Worm (Caenorhabditis elegans) whole organism, L4 larva: ENCODE measurements around the gene pqn-25.

Experiments used
- D1046.2 ChIP-seq: fragments of 200-800 bp; sonication (Bioruptor generic); IDR thresholded peaks from 2 replicates; pipeline ENCODE4 v1.3.6; 2022; ENCODE audit warnings: missing genetic modification characterization, missing compliant biosample characterization
- F10B5.3 ChIP-seq: sonication (generic microtip); optimal IDR thresholded peaks from 2 replicates; lab custom pipeline; 2016; ENCODE audit warnings: mild to moderate bottlenecking, missing genetic modification characterization, missing compliant biosample characterization
- F49E8.2 ChIP-seq: sonication (generic microtip); optimal IDR thresholded peaks from 2 replicates; lab custom pipeline; 2016; ENCODE audit warnings: missing compliant biosample characterization, mild to moderate bottlenecking, missing genetic modification characterization, borderline replicate concordance
- Y105C5A.15 ChIP-seq: fragments of 200-800 bp; sonication (Bioruptor generic); IDR thresholded peaks from 2 replicates; pipeline ENCODE4 v1.3.6; 2022; ENCODE audit warnings: missing genetic modification characterization, missing compliant biosample characterization
- Y48G9A.11 ChIP-seq: fragments of 200-800 bp; sonication (Bioruptor generic); IDR thresholded peaks from 2 replicates; pipeline ENCODE4 v1.3.6; 2022; ENCODE audit warnings: missing genetic modification reagents, missing genetic modification characterization, missing compliant biosample characterization
- Y75B8A.6 ChIP-seq: fragments of 200-800 bp; sonication (Bioruptor generic); IDR thresholded peaks from 2 replicates; pipeline ENCODE4 v1.3.6; 2022; ENCODE audit warnings: missing genetic modification reagents, missing genetic modification characterization, missing compliant biosample characterization
- aha-1 ChIP-seq: fragments of 150-350 bp; peaks from one replicate; lab custom pipeline; 2014; ENCODE audit warnings: missing biosample characterization, missing genetic modification characterization
- ceh-28 ChIP-seq: fragments of 150-350 bp; optimal IDR thresholded peaks from 2 replicates; lab custom pipeline; 2014; ENCODE audit warnings: missing biosample characterization, missing genetic modification reagents, missing genetic modification characterization
- ceh-82 ChIP-seq: sonication (generic microtip); optimal IDR thresholded peaks from 2 replicates; lab custom pipeline; 2017; ENCODE audit warnings: missing biosample characterization, missing genetic modification characterization
- daf-12 ChIP-seq: fragments of 150-350 bp; optimal IDR thresholded peaks from 2 replicates; lab custom pipeline; 2014; ENCODE audit warnings: missing biosample characterization, missing genetic modification reagents, missing genetic modification characterization
- dmd-6 ChIP-seq: fragments of 200-800 bp; sonication (Bioruptor generic); IDR thresholded peaks from 2 replicates; pipeline ENCODE4 v1.3.6; 2022; ENCODE audit warnings: missing genetic modification reagents, missing genetic modification characterization, missing compliant biosample characterization
- dmd-8 ChIP-seq: fragments of 200-800 bp; sonication (Bioruptor generic); IDR thresholded peaks from 2 replicates; pipeline ENCODE4 v1.3.6; 2022; ENCODE audit warnings: missing genetic modification characterization, missing compliant biosample characterization
- dpl-1 ChIP-seq: fragments of 150-350 bp; optimal IDR thresholded peaks from 2 replicates; lab custom pipeline; 2014; ENCODE audit warnings: missing biosample characterization, missing genetic modification reagents, missing genetic modification characterization
- dve-1 ChIP-seq: sonication (generic microtip); optimal IDR thresholded peaks from 2 replicates; lab custom pipeline; 2017; ENCODE audit warnings: antibody characterized with exemption, mild to moderate bottlenecking, missing genetic modification characterization, missing compliant biosample characterization; ENCODE audit not compliant: insufficient read depth
- egl-43 ChIP-seq: fragments of 200-800 bp; sonication (Bioruptor generic); IDR thresholded peaks from 2 replicates; pipeline ENCODE4 v1.3.6; 2022; ENCODE audit warnings: missing genetic modification reagents, missing genetic modification characterization, missing compliant biosample characterization
- fkh-10 ChIP-seq: fragments of 150-350 bp; optimal IDR thresholded peaks from 2 replicates; lab custom pipeline; 2014; ENCODE audit warnings: missing biosample characterization, missing genetic modification reagents, missing genetic modification characterization
- fos-1 ChIP-seq: fragments of 150-350 bp; optimal IDR thresholded peaks from 2 replicates; lab custom pipeline; 2014; ENCODE audit warnings: missing biosample characterization, missing genetic modification characterization
- hlh-11 ChIP-seq: fragments of 200-800 bp; sonication (Bioruptor generic); optimal IDR thresholded peaks from 2 replicates; lab custom pipeline; 2018; ENCODE audit warnings: mild to moderate bottlenecking, missing genetic modification characterization, missing compliant biosample characterization
- hlh-30 ChIP-seq: sonication (generic microtip); optimal IDR thresholded peaks from 2 replicates; lab custom pipeline; 2017; ENCODE audit warnings: antibody characterized with exemption, mild to moderate bottlenecking, missing genetic modification characterization, missing compliant biosample characterization; ENCODE audit not compliant: insufficient read depth
- hmg-1.1 ChIP-seq: fragments of 200-800 bp; sonication (Bioruptor generic); IDR thresholded peaks from 2 replicates; pipeline ENCODE4 v1.3.6; 2022; ENCODE audit warnings: missing genetic modification reagents, missing genetic modification characterization, missing compliant biosample characterization
- lin-15B ChIP-seq: fragments of 150-350 bp; sonication (generic microtip); optimal IDR thresholded peaks from 3 replicates; lab custom pipeline; 2014; ENCODE audit warnings: missing biosample characterization, missing genetic modification characterization
- lin-38 ChIP-seq: fragments of 200-800 bp; sonication (Bioruptor generic); IDR thresholded peaks from 2 replicates; pipeline ENCODE4 v1.3.6; 2022; ENCODE audit warnings: missing genetic modification reagents, missing genetic modification characterization, missing compliant biosample characterization
- madf-9 ChIP-seq: fragments of 200-800 bp; sonication (Bioruptor generic); conservative IDR thresholded peaks from 2 replicates; pipeline ENCODE4 v1.3.6; 2022; ENCODE audit warnings: missing genetic modification reagents, missing genetic modification characterization, missing compliant biosample characterization
- mdl-1 ChIP-seq, 2 experiments: fragments of 150-350 bp in 1 of 2; sonication (generic microtip) in 1 of 2; optimal IDR thresholded peaks; 2 replicates each; lab custom pipeline; 2014 to 2017; ENCODE audit warnings: missing biosample characterization in 2 of 2, missing genetic modification characterization in 2 of 2
- mdt-29 ChIP-seq: fragments of 200-800 bp; sonication (Bioruptor generic); IDR thresholded peaks from 2 replicates; pipeline ENCODE4 v1.3.6; 2022; ENCODE audit warnings: missing genetic modification reagents, missing genetic modification characterization, missing compliant biosample characterization
- mes-2 ChIP-seq: sonication (generic microtip); optimal IDR thresholded peaks from 2 replicates; lab custom pipeline; 2016; ENCODE audit warnings: missing genotype, mild to moderate bottlenecking, missing genetic modification characterization, missing compliant biosample characterization; ENCODE audit not compliant: poor library complexity, severe bottlenecking
- mxl-2 ChIP-seq: fragments of 200-800 bp; sonication (Bioruptor generic); conservative IDR thresholded peaks from 2 replicates; pipeline ENCODE4 v1.3.6; 2022; ENCODE audit warnings: missing genetic modification reagents, missing genetic modification characterization, missing compliant biosample characterization
- nhr-10 ChIP-seq: fragments of 150-350 bp; optimal IDR thresholded peaks from 2 replicates; lab custom pipeline; 2014; ENCODE audit warnings: missing biosample characterization, missing genetic modification characterization
- nhr-11 ChIP-seq: fragments of 150-350 bp; optimal IDR thresholded peaks from 2 replicates; lab custom pipeline; 2014; ENCODE audit warnings: missing biosample characterization, missing genetic modification characterization
- nhr-111 ChIP-seq: fragments of 200-800 bp; sonication (Bioruptor generic); optimal IDR thresholded peaks from 2 replicates; lab custom pipeline; 2018; ENCODE audit warnings: mild to moderate bottlenecking, missing genetic modification characterization, missing compliant biosample characterization
- nhr-237 ChIP-seq: sonication (generic microtip); optimal IDR thresholded peaks from 2 replicates; lab custom pipeline; 2017; ENCODE audit warnings: missing biosample characterization, missing genetic modification characterization
- nhr-41 ChIP-seq: fragments of 200-800 bp; sonication (Bioruptor generic); IDR thresholded peaks from 2 replicates; pipeline ENCODE4 v1.3.6; 2022; ENCODE audit warnings: missing genetic modification reagents, missing genetic modification characterization, missing compliant biosample characterization
- nhr-6 ChIP-seq: fragments of 150-350 bp; optimal IDR thresholded peaks from 2 replicates; lab custom pipeline; 2014; ENCODE audit warnings: missing biosample characterization, missing genetic modification characterization
- pha-4 ChIP-seq, 2 experiments: fragments of 150-350 bp in 1 of 2; fragments of 200-800 bp in 1 of 2; sonication (Bioruptor generic) in 1 of 2; IDR thresholded peaks in 1 of 2; optimal IDR thresholded peaks in 1 of 2; 2 replicates each; pipeline versions ENCODE4 v1.3.6 to Lab custom; 2014 to 2022; ENCODE audit warnings: missing genetic modification characterization in 2 of 2, missing genetic modification reagents in 2 of 2, missing biosample characterization in 1 of 2, missing compliant biosample characterization in 1 of 2
- php-3 ChIP-seq: fragments of 200-800 bp; sonication (Bioruptor generic); IDR thresholded peaks from 2 replicates; pipeline ENCODE4 v1.3.6; 2022; ENCODE audit warnings: missing genetic modification reagents, missing genetic modification characterization, missing compliant biosample characterization
- pqm-1 ChIP-seq: sonication (generic microtip); optimal IDR thresholded peaks from 2 replicates; lab custom pipeline; 2017; ENCODE audit warnings: missing biosample characterization, missing genetic modification characterization
- rbr-2 ChIP-seq: sonication (generic microtip); optimal IDR thresholded peaks from 2 replicates; lab custom pipeline; 2016; ENCODE audit warnings: missing genotype, missing genetic modification characterization, missing compliant biosample characterization
- sdz-12 ChIP-seq: fragments of 200-800 bp; sonication (Bioruptor generic); optimal IDR thresholded peaks from 2 replicates; lab custom pipeline; 2018; ENCODE audit warnings: mild to moderate bottlenecking, missing genetic modification characterization, missing compliant biosample characterization
- set-16 ChIP-seq: fragments of 200-800 bp; sonication (Bioruptor generic); IDR thresholded peaks from 2 replicates; pipeline ENCODE4 v1.3.6; 2022; ENCODE audit warnings: missing genetic modification reagents, missing genetic modification characterization, missing compliant biosample characterization
- skn-1 ChIP-seq: fragments of 150-350 bp; optimal IDR thresholded peaks from 2 replicates; lab custom pipeline; 2014; ENCODE audit warnings: missing biosample characterization, missing genetic modification characterization
- spr-3 ChIP-seq: fragments of 200-800 bp; sonication (Bioruptor generic); optimal IDR thresholded peaks from 2 replicates; lab custom pipeline; 2018; ENCODE audit warnings: mild to moderate bottlenecking, missing genetic modification characterization, missing compliant biosample characterization
- tag-97 ChIP-seq: fragments of 200-800 bp; sonication (Bioruptor generic); IDR thresholded peaks from 2 replicates; pipeline ENCODE4 v1.3.6; 2022; ENCODE audit warnings: missing genetic modification characterization, missing compliant biosample characterization
- unc-130 ChIP-seq: sonication (generic microtip); optimal IDR thresholded peaks from 2 replicates; lab custom pipeline; 2016; ENCODE audit warnings: missing genetic modification reagents, missing genetic modification characterization, missing compliant biosample characterization
- unc-62 ChIP-seq, 3 experiments: fragments of 150-350 bp in 1 of 3; sonication (generic microtip); optimal IDR thresholded peaks in 2 of 3; peaks in 1 of 3; 1 replicate in 1 of 3; 2 replicates in 2 of 3; lab custom pipeline; 2014 to 2017; ENCODE audit warnings: missing biosample characterization in 3 of 3, missing genetic modification characterization in 3 of 3, missing genetic modification reagents in 3 of 3, missing genotype in 1 of 3
- zag-1 ChIP-seq: fragments of 150-350 bp; optimal IDR thresholded peaks from 2 replicates; lab custom pipeline; 2014; ENCODE audit warnings: missing biosample characterization, missing genetic modification characterization

Gene pqn-25

ce11 chrIII:5504164-5504563, 8.2 kb downstream of the pqn-25 start (continued):
- TF ChIP-seq fos-1 (tag; lab: Kevin White, UChicago), result no peak
- no peak for TF ChIP-seq Y75B8A.6 (GFP tag; lab: Robert Waterston, UW)
- peak; percentile 52 for TF ChIP-seq hlh-30 (tag; lab: Kevin White, UChicago)
- TF ChIP-seq nhr-237, result no peak
- peak; percentile 30 for TF ChIP-seq fkh-10
- no peak for TF ChIP-seq sdz-12 (GFP tag; lab: Kevin White, UChicago)
- peak; percentile 36 for TF ChIP-seq rbr-2 (tag; lab: Kevin White, UChicago)
- TF ChIP-seq lin-15B, result no peak
- TF ChIP-seq zag-1 (tag; lab: Kevin White, UChicago), result no peak
- TF ChIP-seq ceh-28, result no peak
- no peak for TF ChIP-seq nhr-111 (GFP tag; lab: Kevin White, UChicago)
- TF ChIP-seq F10B5.3, result no peak
- TF ChIP-seq nhr-41 (GFP tag; lab: Robert Waterston, UW), result no peak
- TF ChIP-seq skn-1 (tag; lab: Kevin White, UChicago), result no peak
- no peak for TF ChIP-seq D1046.2 (GFP tag; lab: Robert Waterston, UW)

- TF ChIP-seq aha-1 (peak; percentile 68), lin-38 (GFP tag; lab: Robert Waterston, UW) (peak; percentile 25), mes-2 (tag; lab: Kevin White, UChicago) (peak; percentile 37), Y48G9A.11 (GFP tag; lab: Robert Waterston, UW) (peak; percentile 81), pha-4 (GFP tag; IDR thresholded peaks at IDR 0.05; lab: Robert Waterston, UW) (no peak), pha-4 (tag; optimal IDR thresholded peaks at IDR 0.05; lab: Kevin White, UChicago) (no peak), F49E8.2 (tag; lab: Kevin White, UChicago) (peak; percentile 30), daf-12 (tag; lab: Kevin White, UChicago) (no peak)
Measured at ce11 chrIII:5503669-5504068, 8.7 kb downstream of the pqn-25 start.

ce11 chrIII:5502915-5503575, 9.4 kb downstream of the pqn-25 start:
- TF ChIP-seq hlh-11 (tag; lab: Kevin White, UChicago), result peak; percentile 94
- TF ChIP-seq hlh-30 (tag; lab: Kevin White, UChicago), result peak; percentile 91
- no peak for TF ChIP-seq tag-97
- peak; percentile 74 for TF ChIP-seq pqm-1
- peak; percentile 46 for TF ChIP-seq nhr-11
- peak; percentile 65 for TF ChIP-seq nhr-10 (tag; lab: Kevin White, UChicago)
- peak; percentile 32 for TF ChIP-seq nhr-6 (tag; lab: Kevin White, UChicago)
- TF ChIP-seq dve-1 (tag; lab: Kevin White, UChicago), result peak; percentile 92
- TF ChIP-seq madf-9, result no peak
- no peak for TF ChIP-seq zag-1 (tag; lab: Kevin White, UChicago)
- no peak for TF ChIP-seq ceh-82
- TF ChIP-seq dpl-1, result peak; percentile 15
- TF ChIP-seq dmd-8, result no peak
- peak; percentile 43; the same call in 1 of the 2 replicates for TF ChIP-seq set-16 (GFP tag; lab: Robert Waterston, UW)
- TF ChIP-seq F49E8.2 (tag; lab: Kevin White, UChicago), result no peak
- peak; percentile 79 for TF ChIP-seq php-3 (GFP tag; lab: Robert Waterston, UW)
- no peak for TF ChIP-seq Y105C5A.15 (GFP tag; lab: Robert Waterston, UW)
- peak; percentile 66 for TF ChIP-seq mes-2 (tag; lab: Kevin White, UChicago)
- peak; percentile 76 for TF ChIP-seq dmd-6 (GFP tag; lab: Robert Waterston, UW)
- 0 out of 2 replicates have a peak, but pooled peaks have one; percentile 30 for TF ChIP-seq nhr-41 (GFP tag; lab: Robert Waterston, UW)
- TF ChIP-seq unc-62 (GFP tag; optimal IDR thresholded peaks at IDR 0.05 in 1 of 2; lab: Kevin White, UChicago), result peak; percentile 8 to 74
- no peak for TF ChIP-seq unc-62 (tag; optimal IDR thresholded peaks at IDR 0.05; lab: Kevin White, UChicago)
- TF ChIP-seq hmg-1.1, result peak; percentile 49; the same call in 1 of the 2 replicates
- TF ChIP-seq sdz-12 (GFP tag; lab: Kevin White, UChicago), result no peak
- TF ChIP-seq spr-3 (GFP tag; lab: Kevin White, UChicago), result no peak
- peak; percentile 32; the same call in 1 of the 2 replicates for TF ChIP-seq egl-43 (GFP tag; lab: Robert Waterston, UW)
- peak; percentile 7 to 83 for TF ChIP-seq mdl-1 (tag; optimal IDR thresholded peaks at IDR 0.05; lab: Kevin White, UChicago)
- no peak for TF ChIP-seq F10B5.3
- TF ChIP-seq mdt-29, result peak; percentile 57; the same call in 1 of the 2 replicates
- TF ChIP-seq mxl-2 (GFP tag; lab: Robert Waterston, UW), result no peak
- no peak for TF ChIP-seq unc-130 (GFP tag; lab: Kevin White, UChicago)
